Fruit fly (Drosophila melanogaster): Measurements from ENCODE around the gene Bhmt.

Gene Bhmt

dm6 chr2L:18953512-18954254 lies 3.4 kb downstream of the Bhmt start:
- TF ChIP-seq Crg-1 (GFP tag; optimal IDR thresholded peaks at IDR 0.05) = no peak
- TF ChIP-seq Mnt (GFP tag; optimal IDR thresholded peaks at IDR 0.05) = no peak
- peak; percentile 33 for TF ChIP-seq CG14711 (tag; optimal IDR thresholded peaks at IDR 0.05)
- TF ChIP-seq ovo (GFP tag; optimal IDR thresholded peaks at IDR 0.05) = no peak
- no peak for TF ChIP-seq cic (GFP tag; optimal IDR thresholded peaks at IDR 0.05)
- no peak for TF ChIP-seq CG5204 (GFP tag; optimal IDR thresholded peaks at IDR 0.05)
- no peak for TF ChIP-seq CG12768 (GFP tag; optimal IDR thresholded peaks at IDR 0.05)
- TF ChIP-seq bab1 (GFP tag; optimal IDR thresholded peaks at IDR 0.05) = no peak
- no peak for TF ChIP-seq tj (GFP tag; optimal IDR thresholded peaks at IDR 0.05)
- peak; percentile 49 for TF ChIP-seq CG11617 (GFP tag; optimal IDR thresholded peaks at IDR 0.05)
- no peak for TF ChIP-seq Hr96 (GFP tag; optimal IDR thresholded peaks at IDR 0.05)
- TF ChIP-seq cnc (optimal IDR thresholded peaks at IDR 0.05) = no peak
- TF ChIP-seq CG1620 (GFP tag; optimal IDR thresholded peaks at IDR 0.05) = no peak
- TF ChIP-seq CG7101 (tag; optimal IDR thresholded peaks at IDR 0.05) = peak; percentile 28
- no peak for TF ChIP-seq CG33017 (tag; optimal IDR thresholded peaks at IDR 0.05)
- no peak for TF ChIP-seq pad (GFP tag; optimal IDR thresholded peaks at IDR 0.05)
- no peak for TF ChIP-seq toe (GFP tag; optimal IDR thresholded peaks at IDR 0.05)
- TF ChIP-seq CG7045 (GFP tag; optimal IDR thresholded peaks at IDR 0.05) = peak; percentile 15
- no peak for TF ChIP-seq kay (GFP tag; ENCODE audit: borderline replicate concordance)
- TF ChIP-seq Clk (GFP tag; optimal IDR thresholded peaks at IDR 0.05) = no peak

dm6 chr2L:18951674-18952073 lies 5.4 kb downstream of the Bhmt start, which contains the start of gene Nedd8:
Gene Nedd8 (minus strand): TSS chr2L:18951837.
- TF ChIP-seq cnc (optimal IDR thresholded peaks at IDR 0.05) (no peak), bab1 (GFP tag; optimal IDR thresholded peaks at IDR 0.05) (peak; percentile 70)

dm6 chr2L:18948724-18949108 lies 8.4 kb downstream of the Bhmt start, which contains the start of gene CG10428:
Gene CG10428 (plus strand): TSS chr2L:18948884.
- TF ChIP-seq CG7101 (tag; optimal IDR thresholded peaks at IDR 0.05) (no peak), bab1 (GFP tag; optimal IDR thresholded peaks at IDR 0.05) (peak; percentile 8)

dm6 chr2L:18948065-18948723 lies 8.9 kb downstream of the Bhmt start:
- TF ChIP-seq tj (GFP tag; optimal IDR thresholded peaks at IDR 0.05) = peak; percentile 19
- TF ChIP-seq toe (GFP tag; optimal IDR thresholded peaks at IDR 0.05) = no peak
- TF ChIP-seq Crg-1 (GFP tag; optimal IDR thresholded peaks at IDR 0.05) = no peak
- TF ChIP-seq kay (GFP tag; ENCODE audit: borderline replicate concordance) = no peak
- no peak for TF ChIP-seq cic (GFP tag; optimal IDR thresholded peaks at IDR 0.05)
- peak; percentile 0 for TF ChIP-seq CG7101 (tag; optimal IDR thresholded peaks at IDR 0.05)
- no peak for TF ChIP-seq Hr96 (GFP tag; optimal IDR thresholded peaks at IDR 0.05)
- no peak for TF ChIP-seq CG5204 (GFP tag; optimal IDR thresholded peaks at IDR 0.05)
- no peak for TF ChIP-seq CG33017 (tag; optimal IDR thresholded peaks at IDR 0.05)
- no peak for TF ChIP-seq Clk (GFP tag; optimal IDR thresholded peaks at IDR 0.05)
- TF ChIP-seq CG14711 (tag; optimal IDR thresholded peaks at IDR 0.05) = no peak

- TF ChIP-seq ovo (GFP tag; optimal IDR thresholded peaks at IDR 0.05) = no peak
- TF ChIP-seq pad (GFP tag; optimal IDR thresholded peaks at IDR 0.05) = peak; percentile 31
- no peak for TF ChIP-seq Clk (GFP tag; optimal IDR thresholded peaks at IDR 0.05)
- no peak for TF ChIP-seq CG12768 (GFP tag; optimal IDR thresholded peaks at IDR 0.05)
These were observed 9.6 kb downstream of the Bhmt start for dm6 chr2L:18947515-18947998.

dm6 chr2L:18946636-18947514 lies 10.2 kb downstream of the Bhmt start:
- TF ChIP-seq kay (GFP tag; ENCODE audit: borderline replicate concordance) = no peak
